Worm (Caenorhabditis elegans) whole organism, midembryonic: ENCODE data around the gene etr-1.

Source experiments
- T22C8.4 ChIP-seq: fragments of 200-800 bp; sonication (Bioruptor generic); IDR thresholded peaks from 2 replicates; pipeline ENCODE4 v1.3.6; 2022; ENCODE audit warnings: missing genetic modification characterization, missing compliant biosample characterization
- cog-1 ChIP-seq: sonication (generic microtip); optimal IDR thresholded peaks from 2 replicates; lab custom pipeline; 2016; ENCODE audit warnings: missing genetic modification characterization, missing compliant biosample characterization
- flt-1 ChIP-seq: fragments of 200-800 bp; sonication (Bioruptor generic); IDR thresholded peaks from 2 replicates; pipeline ENCODE4 v1.3.6; 2022; ENCODE audit warnings: missing genetic modification characterization, missing compliant biosample characterization
- klf-2 ChIP-seq: fragments of 200-800 bp; sonication (Bioruptor generic); conservative IDR thresholded peaks from 2 replicates; pipeline ENCODE4 v1.3.6; 2022; ENCODE audit warnings: missing genetic modification reagents, missing genetic modification characterization, missing compliant biosample characterization
- med-1 ChIP-seq: sonication (generic microtip); optimal IDR thresholded peaks from 2 replicates; lab custom pipeline; 2017; ENCODE audit warnings: missing genetic modification characterization, mild to moderate bottlenecking, missing compliant biosample characterization, antibody characterized with exemption, missing genetic modification reagents; ENCODE audit not compliant: insufficient read depth
- ref-1 ChIP-seq: fragments of 200-800 bp; sonication (Bioruptor generic); conservative IDR thresholded peaks from 2 replicates; pipeline ENCODE4 v1.3.6; 2022; ENCODE audit warnings: missing genetic modification reagents, missing genetic modification characterization, missing compliant biosample characterization
- tab-1 ChIP-seq: fragments of 200-800 bp; sonication (Bioruptor generic); IDR thresholded peaks from 2 replicates; pipeline ENCODE4 v1.3.6; 2022; ENCODE audit warnings: missing genetic modification characterization, missing compliant biosample characterization
- ztf-23 ChIP-seq: fragments of 200-800 bp; sonication (Bioruptor generic); IDR thresholded peaks from 2 replicates; pipeline ENCODE4 v1.3.6; 2022; ENCODE audit warnings: missing genetic modification reagents, missing genetic modification characterization, missing compliant biosample characterization
- ztf-29 ChIP-seq: fragments of 200-800 bp; sonication (Bioruptor generic); IDR thresholded peaks from 2 replicates; pipeline ENCODE4 v1.3.6; 2022; ENCODE audit warnings: missing genetic modification reagents, missing genetic modification characterization, missing compliant biosample characterization

Gene etr-1

DNA sequence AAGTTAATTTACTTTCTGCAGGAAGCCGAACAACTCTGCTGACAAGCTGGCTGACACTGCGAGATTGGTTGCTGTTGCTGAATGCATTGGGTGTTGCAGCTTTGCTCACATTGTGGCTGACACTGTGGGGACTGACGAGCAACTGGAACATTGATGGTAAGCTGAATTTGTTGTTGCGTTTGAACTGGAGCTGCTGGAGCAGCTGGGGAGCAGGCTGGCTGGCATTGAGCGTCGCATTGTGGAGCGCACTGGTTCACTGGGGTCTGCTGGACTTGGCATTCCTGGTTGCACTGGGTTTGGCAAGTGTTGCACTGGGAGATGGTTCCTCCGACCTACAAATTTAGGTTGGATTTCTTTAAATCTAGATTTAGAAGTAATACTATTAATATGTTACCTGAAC is 30.4 kb downstream of the etr-1 start:
- TF ChIP-seq klf-2 (GFP tag; lab: Robert Waterston, UW) (no peak), flt-1 (GFP tag; lab: Robert Waterston, UW) (no peak)

DNA sequence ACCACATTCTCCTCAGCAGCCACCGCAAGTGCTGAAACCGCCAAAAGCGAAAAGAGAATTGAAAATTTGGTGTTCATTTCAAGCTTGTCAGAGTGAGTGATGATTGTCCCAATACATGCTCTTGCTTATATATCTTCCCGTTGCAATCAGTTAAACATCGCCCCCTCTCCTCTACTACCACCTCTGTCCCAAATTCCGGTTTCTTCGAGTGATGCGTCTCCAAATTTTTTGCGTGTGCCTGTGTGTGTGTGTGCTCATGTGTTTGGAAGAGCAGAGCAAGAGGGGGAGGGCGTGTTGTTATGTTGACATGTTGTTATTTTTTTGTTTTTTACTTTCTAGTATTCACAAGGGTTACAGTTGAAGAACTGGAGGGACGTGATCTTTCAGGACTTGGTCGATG is 32.3 kb downstream of the etr-1 start, which contains the start of gene abu-11:
TSS of gene abu-11 (minus strand) at position 101 of the 400 bp plus-strand sequence.
- TF ChIP-seq T22C8.4 (GFP tag; lab: Robert Waterston, UW), result no peak
- TF ChIP-seq cog-1, result no peak
- no peak for TF ChIP-seq klf-2 (GFP tag; lab: Robert Waterston, UW)
- no peak for TF ChIP-seq ref-1 (GFP tag; lab: Robert Waterston, UW)
- TF ChIP-seq med-1, result no peak
- no peak for TF ChIP-seq ztf-29 (GFP tag; lab: Robert Waterston, UW)
- no peak for TF ChIP-seq ztf-23 (GFP tag; lab: Robert Waterston, UW)

DNA sequence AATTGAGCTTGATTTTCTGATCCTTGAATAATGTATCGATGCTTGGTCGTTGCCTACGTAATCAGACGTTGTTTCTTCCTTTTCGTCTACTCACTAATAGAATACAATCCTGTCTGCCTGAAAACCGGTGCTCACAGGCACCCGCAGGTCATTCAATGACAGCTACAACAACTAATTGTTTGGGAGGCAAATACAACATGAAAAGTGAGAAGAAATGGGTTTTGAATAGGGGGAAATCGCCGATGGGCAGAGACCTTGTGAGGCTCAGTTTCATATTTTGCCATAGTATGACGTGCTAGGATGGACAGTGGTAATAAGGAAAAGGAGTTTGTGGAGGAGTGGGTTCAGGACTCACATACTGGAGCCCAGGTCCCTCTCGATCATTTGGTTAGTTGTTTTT is 34.5 kb downstream of the etr-1 start, which contains the start of gene chs-2:
TSS of gene chs-2 (plus strand) at position 301 of the 400 bp plus-strand sequence.
- TF ChIP-seq T22C8.4 (GFP tag; lab: Robert Waterston, UW), result no peak
- no peak for TF ChIP-seq ztf-23 (GFP tag; lab: Robert Waterston, UW)
- TF ChIP-seq klf-2 (GFP tag; lab: Robert Waterston, UW), result no peak
- no peak for TF ChIP-seq ref-1 (GFP tag; lab: Robert Waterston, UW)
- no peak for TF ChIP-seq flt-1 (GFP tag; lab: Robert Waterston, UW)
- TF ChIP-seq med-1, result no peak
- no peak for TF ChIP-seq tab-1 (GFP tag; lab: Robert Waterston, UW)
- no peak for TF ChIP-seq cog-1
- no peak for TF ChIP-seq ztf-29 (GFP tag; lab: Robert Waterston, UW)

DNA sequence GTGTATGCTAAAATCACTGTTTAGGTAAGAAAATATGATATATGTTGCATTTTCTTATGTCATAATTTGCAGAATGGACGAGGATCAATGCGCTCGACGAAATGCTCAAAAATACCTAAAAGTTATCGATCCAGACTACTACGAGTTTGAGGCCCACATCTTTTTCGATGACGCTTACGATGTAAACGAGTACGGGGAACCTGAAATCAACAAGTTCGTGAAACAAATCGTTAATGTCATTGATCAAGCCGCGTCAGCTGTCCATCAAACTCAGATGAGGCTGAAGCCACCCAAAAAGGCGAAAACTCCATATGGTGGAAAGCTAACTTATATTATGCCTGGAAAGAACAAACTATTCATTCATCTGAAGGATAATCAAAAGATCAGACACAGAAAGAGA is 45.9 kb downstream of the etr-1 start:
- TF ChIP-seq tab-1 (GFP tag; lab: Robert Waterston, UW) (no peak), ref-1 (GFP tag; lab: Robert Waterston, UW) (no peak), flt-1 (GFP tag; lab: Robert Waterston, UW) (no peak), cog-1 (no peak)

DNA sequence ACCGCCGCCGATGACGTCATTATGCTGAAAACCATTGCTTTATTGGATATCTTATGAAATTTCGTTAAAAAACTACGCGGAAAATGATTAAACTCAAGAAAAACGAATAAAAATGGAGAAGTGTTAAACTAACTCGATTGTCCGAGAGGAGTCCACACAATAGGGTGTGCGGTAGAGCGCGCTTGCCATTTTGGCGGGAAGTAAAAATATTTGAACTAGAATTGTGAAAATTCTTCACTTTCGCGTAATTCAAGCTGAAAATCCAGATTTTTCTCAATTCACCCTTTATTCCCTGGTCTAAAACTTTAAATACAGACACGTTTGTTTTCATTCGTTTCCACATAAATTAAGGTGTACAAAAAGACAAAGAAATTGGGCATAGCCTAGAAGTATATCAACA is 54.4 kb downstream of the etr-1 start, which contains the start of gene F48A11.4:
TSS of gene F48A11.4 (minus strand) at position 24 of the 400 bp plus-strand sequence.
- TF ChIP-seq cog-1, result peak; percentile 66
- no peak for TF ChIP-seq ref-1 (GFP tag; lab: Robert Waterston, UW)
- TF ChIP-seq flt-1 (GFP tag; lab: Robert Waterston, UW), result peak; percentile 75
- TF ChIP-seq ztf-23 (GFP tag; lab: Robert Waterston, UW), result peak; percentile 78

DNA sequence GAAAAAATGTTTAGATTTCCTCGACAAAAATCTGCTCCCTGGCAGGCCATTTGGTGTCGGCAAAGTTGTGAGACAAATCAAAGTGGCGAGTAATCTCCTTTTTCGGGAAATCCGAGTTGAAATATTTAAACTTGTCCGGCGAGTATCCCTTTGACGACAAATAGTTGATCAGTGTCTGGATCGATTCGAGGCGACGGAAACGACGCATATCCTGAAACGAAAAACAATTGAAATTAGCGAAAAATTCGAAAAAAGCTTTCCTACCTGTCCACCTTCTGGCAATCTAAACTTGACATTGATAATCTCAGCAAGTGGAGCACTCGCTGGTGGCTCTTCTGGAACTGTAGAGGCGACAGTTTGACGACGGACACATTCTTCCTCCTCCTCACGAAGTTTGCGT is 55.1 kb downstream of the etr-1 start:
- no peak for TF ChIP-seq med-1
- no peak for TF ChIP-seq T22C8.4 (GFP tag; lab: Robert Waterston, UW)
- TF ChIP-seq tab-1 (GFP tag; lab: Robert Waterston, UW), result no peak
- no peak for TF ChIP-seq cog-1
- no peak for TF ChIP-seq ref-1 (GFP tag; lab: Robert Waterston, UW)
- no peak for TF ChIP-seq flt-1 (GFP tag; lab: Robert Waterston, UW)
- TF ChIP-seq klf-2 (GFP tag; lab: Robert Waterston, UW), result no peak
- TF ChIP-seq ztf-23 (GFP tag; lab: Robert Waterston, UW), result no peak
- no peak for TF ChIP-seq ztf-29 (GFP tag; lab: Robert Waterston, UW)

DNA sequence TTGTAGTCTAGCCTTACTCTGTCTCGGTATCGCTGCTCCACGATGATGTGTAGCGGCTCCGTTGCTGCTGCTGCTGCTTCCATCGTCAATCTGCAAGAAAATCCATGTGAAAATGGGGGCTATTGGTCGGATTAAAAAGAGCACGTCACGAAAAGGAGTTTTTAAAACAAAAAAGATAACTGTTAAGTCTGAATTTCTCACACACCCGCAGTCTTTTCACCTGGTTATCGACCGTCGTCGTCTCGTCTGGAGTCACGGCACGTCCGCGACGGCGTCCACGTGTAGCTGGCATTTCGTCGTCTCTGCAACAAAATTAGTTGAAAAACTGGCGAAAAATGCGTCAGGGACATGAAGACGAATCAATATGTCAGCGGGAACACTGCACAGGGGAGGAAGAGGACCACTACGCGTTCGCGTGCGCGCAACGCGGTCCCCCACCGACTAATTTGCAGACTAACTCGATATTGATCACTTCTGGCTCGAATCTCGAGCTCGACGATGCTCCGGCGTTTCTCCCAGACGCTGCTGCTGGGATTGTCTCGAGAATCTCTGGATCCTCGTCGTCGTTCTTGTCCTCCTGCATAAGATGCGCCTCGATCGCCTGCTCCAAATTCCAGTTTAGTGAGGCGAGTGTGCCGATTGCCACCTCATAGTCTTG is 57.8 kb downstream of the etr-1 start:
- TF ChIP-seq flt-1 (GFP tag; lab: Robert Waterston, UW) (no peak), T22C8.4 (GFP tag; lab: Robert Waterston, UW) (no peak), cog-1 (no peak), ref-1 (GFP tag; lab: Robert Waterston, UW) (no peak), tab-1 (GFP tag; lab: Robert Waterston, UW) (no peak), klf-2 (GFP tag; lab: Robert Waterston, UW) (no peak), ztf-29 (GFP tag; lab: Robert Waterston, UW) (no peak), ztf-23 (GFP tag; lab: Robert Waterston, UW) (no peak), med-1 (no peak)
